Fruit fly (Drosophila melanogaster): ENCODE measurements around the gene CG33229.

DNA sequence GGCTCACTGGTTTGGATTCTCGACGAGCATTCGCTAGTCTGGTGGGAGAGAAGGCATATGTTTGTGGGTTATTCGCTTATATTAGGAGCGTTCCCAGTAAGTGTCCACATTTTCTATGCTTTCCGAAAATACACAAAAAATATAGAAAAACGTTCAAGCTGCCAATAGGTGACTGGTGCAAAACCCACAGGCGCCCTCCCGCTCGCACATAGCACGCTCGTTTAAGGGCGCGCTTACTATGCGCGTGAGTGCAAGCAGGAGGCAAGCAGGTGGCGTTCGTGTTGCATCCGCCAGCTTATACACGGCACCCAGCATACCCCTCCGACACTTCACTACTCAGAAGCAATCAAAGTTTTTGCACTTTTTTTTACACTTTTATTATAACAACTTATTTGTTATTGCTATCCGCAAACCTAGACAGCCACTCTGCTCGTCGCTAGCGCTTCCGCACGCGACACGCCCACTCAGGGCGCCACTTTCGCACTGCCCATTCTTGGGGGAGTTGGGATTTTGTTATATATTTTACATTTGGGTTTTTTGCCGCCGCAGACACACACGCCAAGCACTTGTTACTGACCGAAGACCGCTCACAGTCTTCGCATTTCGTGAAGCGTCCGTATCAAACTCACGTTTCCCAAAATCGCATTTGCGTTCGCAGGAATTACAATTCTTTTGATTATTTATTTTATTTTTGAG is 24.5 kb upstream of the CG33229 start:
- TF ChIP-seq Myc (optimal IDR thresholded peaks at IDR 0.05) (no peak), insv (optimal IDR thresholded peaks at IDR 0.05) (no peak), psq (optimal IDR thresholded peaks at IDR 0.05) (no peak), h (optimal IDR thresholded peaks at IDR 0.05) (no peak), ttk (optimal IDR thresholded peaks at IDR 0.05) (no peak), Sin3A (optimal IDR thresholded peaks at IDR 0.05) (no peak)
